Fruit fly (Drosophila melanogaster) whole organism, embryonic: ENCODE measurements around the gene CG13962.
A peak's percentile ranks its signal among the peaks of the same experiment; 100 is the strongest.

ENCODE experiments used
- Adf1 ChIP-seq: fragments of 200-800 bp; sonication (Bioruptor generic); IDR thresholded peaks from 2 replicates; pipeline ENCODE4 v1.3.6; 2022; ENCODE audit warnings: missing biosample characterization, missing genetic modification characterization
- CG10321 ChIP-seq: fragments of 200-800 bp; sonication (Bioruptor generic); IDR thresholded peaks from 2 replicates; pipeline ENCODE4 v1.3.6; 2022; ENCODE audit warnings: missing biosample characterization, missing genetic modification characterization
- CG10543 ChIP-seq: fragments of 200-800 bp; sonication (Bioruptor generic); optimal IDR thresholded peaks from 3 replicates; lab custom pipeline; 2017; ENCODE audit warnings: missing biosample characterization, mild to moderate bottlenecking, missing genetic modification characterization, moderate library complexity
- CG11695 ChIP-seq: fragments of 200-800 bp; sonication (Bioruptor generic); IDR thresholded peaks from 3 replicates; pipeline ENCODE4 v1.3.6; 2022; ENCODE audit warnings: missing biosample characterization, missing genetic modification characterization
- CG15514 ChIP-seq: fragments of 200-800 bp; sonication (Bioruptor generic); optimal IDR thresholded peaks from 3 replicates; lab custom pipeline; 2017; ENCODE audit warnings: missing biosample characterization, missing genetic modification characterization, mild to moderate bottlenecking, moderate library complexity, missing genetic modification reagents
- CG1647 ChIP-seq: fragments of 200-800 bp; sonication (Bioruptor generic); optimal IDR thresholded peaks from 3 replicates; lab custom pipeline; 2016; ENCODE audit warnings: missing biosample characterization, missing genetic modification characterization
- CG16779 ChIP-seq: fragments of 200-800 bp; sonication (Bioruptor generic); IDR thresholded peaks from 2 replicates; pipeline ENCODE4 v1.3.6; 2022; ENCODE audit warnings: missing biosample characterization, missing genetic modification characterization
- CG17829 ChIP-seq: fragments of 200-800 bp; optimal IDR thresholded peaks from 2 replicates; lab custom pipeline; 2019; ENCODE audit warnings: missing biosample characterization, mild to moderate bottlenecking, missing genetic modification characterization, moderate library complexity
- CG18011 ChIP-seq: fragments of 200-800 bp; sonication (Bioruptor generic); optimal IDR thresholded peaks from 2 replicates; lab custom pipeline; 2017; ENCODE audit warnings: missing biosample characterization, missing genetic modification characterization, mild to moderate bottlenecking, moderate library complexity, missing genotype
- CG4820 ChIP-seq: fragments of 200-800 bp; sonication (Bioruptor generic); optimal IDR thresholded peaks from 3 replicates; lab custom pipeline; 2016; ENCODE audit warnings: missing biosample characterization, missing genetic modification characterization
- CG5245 ChIP-seq: fragments of 200-800 bp; sonication (Bioruptor generic); optimal IDR thresholded peaks from 3 replicates; lab custom pipeline; 2016; ENCODE audit warnings: missing biosample characterization, missing genetic modification characterization
- CG5953 ChIP-seq: fragments of 200-800 bp; sonication (Bioruptor generic); IDR thresholded peaks from 2 replicates; pipeline ENCODE4 v1.3.6; 2022; ENCODE audit warnings: missing biosample characterization, missing genetic modification characterization
- CG6854 ChIP-seq: fragments of 200-800 bp; sonication (Bioruptor generic); optimal IDR thresholded peaks from 3 replicates; lab custom pipeline; 2017; ENCODE audit warnings: missing biosample characterization, mild to moderate bottlenecking, missing genetic modification characterization
- CG7745 ChIP-seq: fragments of 200-800 bp; sonication (Bioruptor generic); optimal IDR thresholded peaks from 2 replicates; lab custom pipeline; 2018; ENCODE audit warnings: missing biosample characterization, mild to moderate bottlenecking, missing genetic modification characterization, moderate library complexity
- CG8089 ChIP-seq: fragments of 200-800 bp; sonication (Bioruptor generic); optimal IDR thresholded peaks from 3 replicates; lab custom pipeline; 2016; ENCODE audit warnings: missing biosample characterization, missing genetic modification characterization
- CG8290 ChIP-seq, 3 experiments: fragments of 200-800 bp; sonication (Bioruptor generic); optimal IDR thresholded peaks; 2 replicates each; lab custom pipeline; 2016 to 2019; ENCODE audit warnings: missing biosample characterization in 3 of 3, missing genetic modification characterization in 3 of 3, mild to moderate bottlenecking in 2 of 3, moderate library complexity in 1 of 3
- CHES-1-like ChIP-seq: fragments of 200-800 bp; sonication (Bioruptor generic); optimal IDR thresholded peaks from 2 replicates; lab custom pipeline; 2016; ENCODE audit warnings: missing biosample characterization, missing genetic modification characterization
- CTCF ChIP-seq: fragments of 200-800 bp; sonication (Bioruptor generic); optimal IDR thresholded peaks from 2 replicates; lab custom pipeline; 2017; ENCODE audit warnings: missing biosample characterization, mild to moderate bottlenecking, missing genetic modification characterization, moderate library complexity
- Dp ChIP-seq: fragments of 200-800 bp; sonication (Bioruptor generic); optimal IDR thresholded peaks from 2 replicates; lab custom pipeline; 2018; ENCODE audit warnings: missing biosample characterization, mild to moderate bottlenecking, missing genetic modification characterization, moderate library complexity
- Eip74EF ChIP-seq, 2 experiments: fragments of 200-800 bp in 1 of 2; fragments of >200 bp in 1 of 2; sonication (Bioruptor generic) in 1 of 2; optimal IDR thresholded peaks; 2 replicates each; lab custom pipeline; 2017 to 2019; ENCODE audit warnings: missing biosample characterization in 2 of 2, missing genetic modification characterization in 2 of 2, mild to moderate bottlenecking in 1 of 2, moderate library complexity in 1 of 2
- Gsc ChIP-seq: fragments of 200-800 bp; sonication (Bioruptor generic); IDR thresholded peaks from 2 replicates; pipeline ENCODE4 v1.3.6; 2022; ENCODE audit warnings: missing biosample characterization, missing genetic modification characterization
- Hmx ChIP-seq: fragments of 200-800 bp; sonication (Bioruptor generic); optimal IDR thresholded peaks from 2 replicates; lab custom pipeline; 2016; ENCODE audit warnings: missing biosample characterization, missing genetic modification characterization
- Opbp ChIP-seq: fragments of 200-800 bp; sonication (Bioruptor generic); IDR thresholded peaks from 3 replicates; pipeline ENCODE4 v1.3.6; 2022; ENCODE audit warnings: missing biosample characterization, missing genetic modification characterization; ENCODE audit not compliant: partially characterized antibody
- Sry-β ChIP-seq: fragments of 200-800 bp; sonication (Bioruptor generic); optimal IDR thresholded peaks from 2 replicates; lab custom pipeline; 2018; ENCODE audit warnings: missing biosample characterization, mild to moderate bottlenecking, missing genetic modification characterization, moderate library complexity
- Xrp1 ChIP-seq: fragments of 200-800 bp; sonication (Bioruptor generic); IDR thresholded peaks from 2 replicates; pipeline ENCODE4 v1.3.6; 2022; ENCODE audit warnings: missing biosample characterization, missing genetic modification characterization
- ase ChIP-seq: fragments of 200-800 bp; sonication (Bioruptor generic); IDR thresholded peaks from 3 replicates; pipeline ENCODE4 v1.3.6; 2022; ENCODE audit warnings: missing biosample characterization, missing genetic modification characterization
- ato ChIP-seq: fragments of 200-800 bp; sonication (Bioruptor generic); IDR thresholded peaks from 2 replicates; pipeline ENCODE4 v1.3.6; 2022; ENCODE audit warnings: missing biosample characterization, missing genetic modification characterization; ENCODE audit not compliant: partially characterized antibody
- az2 ChIP-seq: fragments of 200-800 bp; sonication (Bioruptor generic); optimal IDR thresholded peaks from 3 replicates; lab custom pipeline; 2016; ENCODE audit warnings: missing biosample characterization, missing genetic modification characterization
- bigmax ChIP-seq: fragments of 200-800 bp; sonication (Bioruptor generic); optimal IDR thresholded peaks from 2 replicates; lab custom pipeline; 2018; ENCODE audit warnings: missing biosample characterization, mild to moderate bottlenecking, missing genetic modification characterization
- cad ChIP-seq: fragments of >200 bp; optimal IDR thresholded peaks from 2 replicates; lab custom pipeline; 2017; ENCODE audit warnings: missing biosample characterization, missing genetic modification characterization
- cas ChIP-seq: fragments of 200-800 bp; sonication (Bioruptor generic); IDR thresholded peaks from 2 replicates; pipeline ENCODE4 v1.3.6; 2022; ENCODE audit warnings: missing biosample characterization, missing genetic modification characterization
- chn ChIP-seq: fragments of 200-800 bp; sonication (Bioruptor generic); optimal IDR thresholded peaks from 2 replicates; lab custom pipeline; 2016; ENCODE audit warnings: missing biosample characterization, missing genetic modification characterization
- fd64A ChIP-seq: fragments of 200-800 bp; sonication (Bioruptor generic); optimal IDR thresholded peaks from 3 replicates; lab custom pipeline; 2018; ENCODE audit warnings: missing biosample characterization, mild to moderate bottlenecking, missing genetic modification characterization
- gt ChIP-seq: fragments of 200-800 bp; sonication (Bioruptor generic); IDR thresholded peaks from 2 replicates; pipeline ENCODE4 v1.3.6; 2022; ENCODE audit warnings: missing biosample characterization, missing genetic modification characterization
- klu ChIP-seq: fragments of 200-800 bp; sonication (Bioruptor generic); IDR thresholded peaks from 2 replicates; pipeline ENCODE4 v1.3.6; 2022; ENCODE audit warnings: missing biosample characterization, missing genetic modification characterization
- lilli ChIP-seq: fragments of 200-800 bp; sonication (Bioruptor generic); optimal IDR thresholded peaks from 3 replicates; lab custom pipeline; 2016; ENCODE audit warnings: missing biosample characterization, missing genetic modification characterization
- luna ChIP-seq: fragments of 200-800 bp; sonication (Bioruptor generic); optimal IDR thresholded peaks from 2 replicates; lab custom pipeline; 2016; ENCODE audit warnings: missing biosample characterization, missing genetic modification characterization
- mld ChIP-seq: fragments of 200-800 bp; sonication (Bioruptor generic); IDR thresholded peaks from 3 replicates; pipeline ENCODE4 v1.3.6; 2022; ENCODE audit warnings: missing biosample characterization, missing genetic modification characterization; ENCODE audit not compliant: partially characterized antibody
- pan ChIP-seq, 4 experiments: fragments of >200 bp in 3 of 4; fragments of 200-800 bp in 1 of 4; sonication (Bioruptor generic) in 1 of 4; optimal IDR thresholded peaks in 3 of 4; IDR thresholded peaks in 1 of 4; 2 replicates each; pipeline versions ENCODE4 v1.3.6 to Lab custom; 2017 to 2022; ENCODE audit warnings: missing biosample characterization in 2 of 4, missing genetic modification characterization in 2 of 4, mixed read lengths in 1 of 4
- pfk ChIP-seq: fragments of 200-800 bp; sonication (Bioruptor generic); optimal IDR thresholded peaks from 2 replicates; lab custom pipeline; 2018; ENCODE audit warnings: missing biosample characterization, mild to moderate bottlenecking, missing genetic modification characterization, moderate library complexity
- psq ChIP-seq: fragments of 200-800 bp; sonication (Bioruptor generic); optimal IDR thresholded peaks from 2 replicates; lab custom pipeline; 2017; ENCODE audit warnings: missing biosample characterization, missing genetic modification characterization
- run ChIP-seq: fragments of 200-800 bp; sonication (Bioruptor generic); optimal IDR thresholded peaks from 3 replicates; lab custom pipeline; 2018; ENCODE audit warnings: missing biosample characterization, mild to moderate bottlenecking, missing genetic modification characterization
- scrt ChIP-seq: fragments of 200-800 bp; sonication (Bioruptor generic); optimal IDR thresholded peaks from 2 replicates; lab custom pipeline; 2018; ENCODE audit warnings: missing biosample characterization, mild to moderate bottlenecking, missing genetic modification characterization, moderate library complexity
- shn ChIP-seq: fragments of 200-800 bp; sonication (Bioruptor generic); optimal IDR thresholded peaks from 3 replicates; lab custom pipeline; 2016; ENCODE audit warnings: missing biosample characterization, missing genetic modification characterization
- sima ChIP-seq: fragments of 200-800 bp; sonication (Bioruptor generic); optimal IDR thresholded peaks from 2 replicates; lab custom pipeline; 2016; ENCODE audit warnings: missing biosample characterization, missing genetic modification characterization
- slou ChIP-seq: fragments of 200-800 bp; sonication (Bioruptor generic); optimal IDR thresholded peaks from 3 replicates; lab custom pipeline; 2016; ENCODE audit warnings: missing biosample characterization, missing genetic modification characterization
- sqz ChIP-seq: fragments of 200-800 bp; sonication (Bioruptor generic); optimal IDR thresholded peaks from 3 replicates; lab custom pipeline; 2018; ENCODE audit warnings: missing biosample characterization, mild to moderate bottlenecking, missing genetic modification characterization
- tap ChIP-seq: fragments of 200-800 bp; optimal IDR thresholded peaks from 3 replicates; lab custom pipeline; 2019; ENCODE audit warnings: missing biosample characterization, mild to moderate bottlenecking, missing genetic modification characterization, moderate library complexity
- tup ChIP-seq: fragments of 200-800 bp; sonication (Bioruptor generic); optimal IDR thresholded peaks from 2 replicates; lab custom pipeline; 2016; ENCODE audit warnings: missing biosample characterization, mild to moderate bottlenecking, missing genetic modification characterization, moderate library complexity

Gene CG13962

dm6 chr2L:19795320-19796110 is 18.8 kb downstream of the CG13962 start:
- TF ChIP-seq CG11695 (GFP tag; lab: Robert Waterston, UW) (no peak; the same call in 2 of the 3 replicates), Hmx (GFP tag; lab: Kevin White, UChicago) (peak; percentile 36), bigmax (GFP tag; lab: Kevin White, UChicago) (no peak), CG4820 (peak; percentile 42), CG1647 (GFP tag; lab: Kevin White, UChicago) (no peak), CG17829 (peak; percentile 64), Dp (GFP tag; lab: Kevin White, UChicago) (peak; percentile 55), CTCF (GFP tag; lab: Kevin White, UChicago) (no peak), Eip74EF (GFP tag; optimal IDR thresholded peaks at IDR 0.05; lab: Kevin White, UChicago) (no peak), lilli (GFP tag; lab: Kevin White, UChicago) (peak; percentile 65), ase (GFP tag; lab: Robert Waterston, UW) (peak; percentile 42; the same call in 1 of the 3 replicates), psq (GFP tag; lab: Kevin White, UChicago) (no peak), run (tag; lab: Kevin White, UChicago) (no peak), CG5245 (GFP tag; lab: Kevin White, UChicago) (no peak), CG7745 (no peak), gt (GFP tag; lab: Robert Waterston, UW) (no peak), pan (optimal IDR thresholded peaks at IDR 0.05; lab: Kevin White, UChicago) (no peak), pan (GFP tag; optimal IDR thresholded peaks at IDR 0.05 in 1 of 2, IDR thresholded peaks at IDR 0.05 in 1 of 2) (no peak), CG6854 (GFP tag; lab: Kevin White, UChicago) (no peak), Gsc (GFP tag; lab: Robert Waterston, UW) (no peak), CG10543 (no peak), shn (GFP tag; lab: Kevin White, UChicago) (peak; percentile 33), slou (GFP tag; lab: Kevin White, UChicago) (no peak), fd64A (no peak), CG10321 (GFP tag; lab: Robert Waterston, UW) (no peak), ato (no peak), chn (GFP tag; lab: Kevin White, UChicago) (peak; percentile 2), tup (GFP tag; lab: Kevin White, UChicago) (peak; percentile 34), luna (GFP tag; lab: Kevin White, UChicago) (no peak), CG8290 (GFP tag; optimal IDR thresholded peaks at IDR 0.05; lab: Kevin White, UChicago) (peak; percentile 33), CG8290 (tag; optimal IDR thresholded peaks at IDR 0.05; lab: Kevin White, UChicago) (peak in 1 of 2 experiments; percentile 70), tap (no peak), CHES-1-like (GFP tag; lab: Kevin White, UChicago) (peak; percentile 75), mld (GFP tag; lab: Robert Waterston, UW) (no peak), az2 (peak; percentile 49), CG8089 (GFP tag; lab: Kevin White, UChicago) (no peak), cas (GFP tag; lab: Robert Waterston, UW) (no peak), Opbp (GFP tag; lab: Robert Waterston, UW) (peak; percentile 84; the same call in 2 of the 3 replicates), scrt (GFP tag; lab: Kevin White, UChicago) (no peak), sima (GFP tag; lab: Kevin White, UChicago) (no peak), Adf1 (GFP tag; lab: Robert Waterston, UW) (no peak), pfk (no peak), Sry-β (no peak), Xrp1 (GFP tag; lab: Robert Waterston, UW) (peak; percentile 36; the same call in 1 of the 2 replicates), CG16779 (GFP tag; lab: Robert Waterston, UW) (no peak), klu (GFP tag; lab: Robert Waterston, UW) (no peak), CG5953 (GFP tag; lab: Robert Waterston, UW) (no peak), CG18011 (GFP tag; lab: Kevin White, UChicago) (peak; percentile 33), sqz (GFP tag; lab: Kevin White, UChicago) (no peak), CG15514 (GFP tag; lab: Kevin White, UChicago) (peak; percentile 66), cad (GFP tag; lab: Kevin White, UChicago) (no peak)
